Worm (Caenorhabditis elegans) whole organism, dauer: Measurements from ENCODE around the gene set-21.

Source experiments
- unc-62 ChIP-seq: sonication (generic microtip); optimal IDR thresholded peaks from 2 replicates; lab custom pipeline; 2017; ENCODE audit warnings: missing biosample characterization, missing genetic modification reagents, missing genetic modification characterization

The set-21 gene

DNA sequence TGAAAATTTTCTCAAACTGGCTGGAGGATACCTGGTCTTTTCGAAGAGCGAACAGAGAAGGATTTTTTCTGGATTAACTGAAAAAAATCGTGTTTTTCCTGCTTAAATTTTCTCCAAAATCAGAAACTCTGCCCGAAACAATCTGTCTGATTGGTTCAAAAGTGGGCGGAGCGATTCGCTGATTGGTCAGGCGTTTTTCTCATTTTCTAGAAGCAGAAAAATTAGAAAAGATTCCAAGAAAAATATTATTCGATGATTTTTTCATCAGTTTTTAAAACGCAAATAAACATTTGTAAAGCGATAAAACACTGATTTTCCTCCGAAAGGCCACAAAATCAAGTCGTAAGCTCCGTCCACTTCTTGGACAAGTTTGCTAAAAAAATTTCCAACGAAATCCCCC lies 8.2 kb downstream of the set-21 start:
- TF ChIP-seq unc-62 (GFP tag; lab: Kevin White, UChicago) = no peak

DNA sequence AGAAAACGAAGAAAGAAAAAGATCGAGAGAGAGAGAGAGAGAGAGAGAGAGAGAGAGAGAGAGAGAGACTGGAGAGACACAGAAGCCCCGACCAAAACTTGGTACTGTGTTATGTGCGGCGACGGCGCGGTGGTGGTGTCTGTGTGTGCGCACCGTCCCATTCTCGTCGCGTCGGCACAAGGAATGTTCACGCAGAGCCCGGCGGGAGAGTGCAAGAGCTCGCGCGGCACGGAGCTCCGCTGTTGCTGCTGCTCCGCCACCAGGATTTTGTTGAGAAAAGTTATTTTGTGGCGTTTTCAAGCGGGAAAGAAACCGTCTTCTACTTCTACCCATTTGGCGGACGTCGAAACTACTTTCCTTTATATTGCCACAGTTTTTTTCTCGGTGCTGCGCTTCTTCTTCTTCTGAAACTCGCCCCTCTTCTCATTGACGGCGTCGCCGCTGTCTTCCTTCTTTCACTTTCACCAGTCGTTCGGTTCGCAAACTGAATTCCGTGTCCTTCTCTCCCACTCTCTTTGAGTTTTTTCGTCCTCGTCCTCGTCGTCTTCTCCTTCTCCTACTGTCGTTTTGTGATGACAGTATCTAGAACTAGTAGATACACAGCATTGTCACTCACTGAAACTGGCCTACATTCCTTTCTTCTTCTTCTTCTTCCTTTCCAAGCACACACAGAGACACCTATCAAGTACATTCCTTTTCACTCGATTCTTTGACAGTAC lies 8.9 kb downstream of the set-21 start:
- TF ChIP-seq unc-62 (GFP tag; lab: Kevin White, UChicago) = no peak

DNA sequence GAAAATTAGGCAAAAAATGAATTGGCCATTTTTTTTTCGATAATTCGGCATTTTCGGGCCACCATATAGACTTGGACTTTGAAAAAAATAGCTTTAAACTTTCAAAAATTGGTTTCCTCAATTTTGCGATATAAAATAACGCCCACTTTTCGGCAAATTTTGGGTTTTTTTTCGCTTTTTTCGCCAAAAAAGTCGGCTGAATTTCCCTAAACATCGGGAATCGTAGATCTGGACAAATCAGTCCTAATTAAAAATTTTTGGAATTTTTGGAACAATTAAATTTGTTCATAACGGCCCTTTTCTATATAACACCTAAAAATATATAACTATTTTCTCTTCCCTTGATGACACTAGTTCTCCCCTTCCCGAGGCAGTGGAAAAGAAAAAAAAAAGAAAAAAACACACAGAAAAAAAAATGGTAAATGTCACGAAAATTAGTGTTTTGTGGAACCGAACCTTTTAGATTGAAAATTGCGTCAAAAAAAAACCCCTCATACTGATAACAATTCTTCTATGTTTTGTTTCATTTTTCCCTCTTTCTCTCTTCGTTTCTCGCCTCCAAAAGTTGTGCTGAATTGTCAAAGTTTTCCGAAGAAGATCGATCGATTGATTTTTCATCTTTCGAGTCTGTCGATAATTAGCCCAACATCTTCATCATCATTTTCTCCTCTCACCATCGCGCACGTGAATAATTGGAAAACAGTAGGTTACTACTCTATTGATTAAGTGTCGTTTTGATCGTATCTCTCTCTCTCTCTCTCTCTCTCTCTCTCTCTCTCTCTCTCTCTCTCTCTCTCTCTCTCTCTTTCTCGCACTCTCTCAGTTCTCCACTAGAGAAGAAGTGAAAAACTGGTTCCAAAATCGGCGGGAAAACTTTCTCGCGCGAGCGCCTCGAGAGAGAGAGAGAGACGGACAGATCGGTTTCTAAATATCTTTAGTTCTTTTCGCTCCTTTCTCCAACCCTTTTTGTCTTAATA lies 10.0 kb downstream of the set-21 start, which contains the start of gene Y24D9A.6:
Y24D9A.6 (minus strand) TSS at position 51 of the 977 bp plus-strand sequence.
- TF ChIP-seq unc-62 (GFP tag; lab: Kevin White, UChicago) = no peak

DNA sequence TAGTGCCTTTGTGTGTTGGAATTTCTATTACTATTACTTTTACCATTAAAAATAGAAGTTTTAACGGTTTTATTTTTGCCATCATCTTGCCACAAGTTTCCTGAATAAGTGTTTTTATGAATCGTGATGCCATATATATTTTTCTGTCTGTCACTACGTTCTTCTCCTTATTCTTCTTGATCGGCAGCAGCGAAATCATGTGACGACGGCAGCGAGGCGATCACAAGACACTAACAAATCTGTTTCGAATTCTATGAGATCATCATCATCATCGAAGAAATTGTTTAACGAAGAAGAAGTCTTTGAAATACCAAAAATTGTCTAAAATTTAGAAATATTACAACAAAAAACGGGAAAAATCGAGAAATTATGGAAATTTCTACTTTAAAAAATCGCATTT lies 11.8 kb downstream of the set-21 start:
- TF ChIP-seq unc-62 (GFP tag; lab: Kevin White, UChicago) = no peak

DNA sequence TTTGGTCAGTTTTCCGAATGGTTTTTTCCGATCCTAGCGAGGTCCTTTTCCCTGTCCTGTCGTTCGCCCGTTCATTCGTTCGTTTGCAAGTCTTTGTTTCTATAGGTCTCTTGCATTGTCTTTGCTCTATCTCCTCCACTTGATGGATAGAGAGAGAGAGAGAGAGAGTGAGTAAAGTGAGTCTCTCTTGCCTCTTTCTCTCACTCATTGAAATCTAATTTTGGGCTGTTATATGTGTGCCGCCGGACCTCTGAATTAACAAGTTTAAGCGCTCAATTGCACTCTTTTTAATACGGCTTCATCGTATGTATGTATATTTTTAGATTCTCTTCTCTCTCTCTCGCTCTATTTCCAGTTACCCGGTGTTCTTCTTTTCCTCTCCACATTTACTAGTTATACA lies 13.2 kb downstream of the set-21 start:
- no peak for TF ChIP-seq unc-62 (GFP tag; lab: Kevin White, UChicago)

DNA sequence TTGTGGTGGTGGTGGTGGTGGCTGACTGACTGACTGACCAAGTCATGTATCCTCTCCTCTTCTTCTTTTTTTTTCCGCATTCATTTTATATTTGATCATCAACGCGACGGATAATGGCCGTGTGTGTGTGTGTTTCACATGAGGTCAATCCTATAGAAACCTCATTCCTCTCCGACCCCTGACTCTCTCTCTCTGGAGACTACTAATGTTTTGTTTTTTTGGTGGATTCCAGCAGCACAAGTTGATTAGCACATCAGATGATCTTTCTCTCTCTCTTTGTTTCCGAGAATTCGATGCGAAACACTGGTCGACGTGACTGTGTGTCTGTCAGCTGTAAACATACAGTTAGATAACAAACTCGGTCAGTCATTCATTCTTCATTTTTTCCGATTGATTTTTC lies 14.5 kb downstream of the set-21 start, which contains the start of gene Y24D9A.7:
Y24D9A.7 (minus strand) TSS at position 46 of the 400 bp plus-strand sequence.
- TF ChIP-seq unc-62 (GFP tag; lab: Kevin White, UChicago) = no peak

DNA sequence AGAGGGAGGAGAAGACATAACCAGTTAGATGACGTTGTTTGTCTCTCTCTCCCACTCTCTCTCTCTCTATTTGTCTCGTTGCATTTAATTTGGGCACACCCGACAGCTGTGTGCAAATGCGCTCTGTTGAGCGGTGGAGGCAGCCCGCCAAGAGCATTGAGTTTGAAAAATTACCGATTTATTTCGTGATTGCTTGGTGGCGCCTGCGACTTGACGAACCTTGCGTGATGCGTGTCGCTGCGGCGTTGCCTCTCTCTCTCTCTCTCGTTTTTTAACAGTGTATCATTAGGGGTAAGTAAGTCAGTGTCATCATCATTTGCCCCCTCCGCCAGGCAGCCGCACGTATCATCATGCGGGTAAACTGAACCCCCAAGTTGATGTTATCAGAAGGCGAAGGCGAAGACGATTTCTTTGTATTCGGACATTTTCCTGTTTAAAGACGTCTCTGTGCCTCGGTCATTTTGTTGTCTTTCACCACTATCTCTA lies 15.5 kb downstream of the set-21 start:
- no peak for TF ChIP-seq unc-62 (GFP tag; lab: Kevin White, UChicago)

DNA sequence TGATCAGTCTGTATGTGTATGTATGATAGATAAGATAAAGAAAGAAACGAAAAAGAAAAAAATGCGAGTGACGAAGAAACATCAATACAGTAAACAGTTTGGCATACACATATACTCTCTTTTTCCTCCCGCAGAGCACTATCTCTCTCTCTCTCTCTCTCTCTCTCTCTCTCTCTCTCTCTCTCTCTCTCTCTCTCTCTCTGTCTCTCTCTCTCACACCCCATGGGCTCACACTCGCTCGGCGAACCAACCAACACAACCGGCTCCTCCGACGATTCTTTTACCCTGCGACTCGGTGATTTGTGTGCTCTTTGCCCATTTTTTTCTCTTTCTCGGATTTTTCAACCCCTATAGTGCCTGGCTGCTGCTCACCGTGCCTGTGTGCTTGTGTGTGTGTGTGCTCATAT lies 16.4 kb downstream of the set-21 start:
- TF ChIP-seq unc-62 (GFP tag; lab: Kevin White, UChicago) = no peak

DNA sequence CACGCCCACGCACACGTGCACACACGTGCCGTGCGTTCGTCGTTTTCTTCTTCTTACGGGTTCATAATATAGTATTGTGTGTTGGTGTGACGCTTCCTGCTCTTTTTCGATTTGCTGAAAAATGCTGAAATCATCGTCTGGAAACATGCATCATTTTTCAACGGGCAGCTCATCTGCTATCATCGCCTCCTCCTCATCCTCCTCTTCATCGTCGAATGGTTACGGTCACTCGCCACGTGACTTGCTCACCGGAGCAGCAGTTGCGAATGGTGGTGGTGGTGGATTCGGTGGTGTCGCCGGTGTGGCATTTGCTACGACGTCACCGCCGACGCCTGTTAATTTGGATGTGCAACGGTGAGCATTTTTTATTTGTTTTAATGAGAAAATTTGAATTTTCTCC lies 18.1 kb downstream of the set-21 start:
- TF ChIP-seq unc-62 (GFP tag; lab: Kevin White, UChicago) = no peak

DNA sequence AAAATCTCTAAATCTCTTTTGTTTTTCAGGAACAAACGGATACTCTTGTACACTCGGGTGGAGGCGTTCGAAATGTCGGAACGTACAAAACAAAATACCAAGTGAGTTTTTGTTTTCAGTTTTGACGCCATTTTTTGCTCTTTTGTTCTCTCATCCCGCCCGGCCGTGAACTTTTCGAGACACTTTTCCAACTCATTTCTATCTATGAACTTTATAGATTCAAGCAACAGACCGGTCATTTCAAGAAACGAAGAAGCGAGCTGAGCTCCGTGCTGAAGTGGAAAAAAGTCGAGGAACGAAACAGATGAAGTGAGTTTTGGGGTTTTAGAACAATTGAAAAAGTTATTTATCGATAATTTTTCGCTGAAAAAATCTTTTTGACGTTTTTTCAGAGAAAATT lies 19.9 kb downstream of the set-21 start:
- TF ChIP-seq unc-62 (GFP tag; lab: Kevin White, UChicago) = no peak

DNA sequence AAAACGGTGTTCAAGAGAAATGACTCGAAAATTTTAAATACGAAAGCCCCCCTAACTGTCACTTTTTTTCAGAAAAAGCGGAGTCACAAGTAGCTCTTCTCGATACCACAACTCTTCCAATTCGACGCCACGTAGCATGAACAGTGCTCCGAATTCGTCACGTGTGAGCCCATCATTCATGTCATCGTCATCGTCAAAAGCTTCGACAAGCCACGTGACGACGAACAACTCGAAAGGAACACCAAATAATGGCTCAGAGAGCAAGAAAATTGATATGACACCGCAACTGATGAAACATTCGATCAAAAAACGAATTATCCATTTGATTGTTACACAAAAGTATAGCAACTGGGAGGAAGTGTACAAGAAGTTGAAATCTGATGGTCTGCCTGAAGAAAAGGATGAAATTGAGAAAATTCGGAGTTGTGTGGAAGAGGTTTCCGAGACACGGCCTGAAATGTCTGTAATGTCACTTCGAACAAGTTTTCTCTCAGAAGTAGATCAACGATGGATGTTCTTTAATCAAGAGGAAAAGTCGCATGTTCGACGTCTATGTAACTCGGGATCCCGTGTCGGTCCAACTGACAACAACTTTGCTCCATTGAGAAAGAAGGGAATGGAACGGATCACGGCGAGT lies 20.8 kb downstream of the set-21 start:
- TF ChIP-seq unc-62 (GFP tag; lab: Kevin White, UChicago) = no peak

DNA sequence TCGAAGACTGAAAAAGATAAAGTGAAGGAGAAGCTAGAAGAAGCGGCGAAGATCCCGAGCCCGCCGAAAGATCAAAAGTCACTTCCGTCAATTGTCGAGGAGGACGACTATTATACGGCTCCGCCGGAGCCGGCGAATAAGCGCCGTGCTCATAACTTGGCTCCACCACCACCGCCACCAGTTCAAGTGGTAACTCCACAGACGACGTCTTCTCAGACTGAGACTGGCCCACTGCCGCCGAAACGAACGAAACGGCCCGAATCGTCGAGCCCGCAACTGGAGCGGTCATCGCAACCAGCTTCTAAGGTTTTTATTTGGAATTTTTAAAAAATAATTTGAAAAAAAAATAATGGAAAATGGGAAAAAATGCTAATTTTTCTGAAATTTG lies 21.3 kb downstream of the set-21 start:
- TF ChIP-seq unc-62 (GFP tag; lab: Kevin White, UChicago) = no peak

DNA sequence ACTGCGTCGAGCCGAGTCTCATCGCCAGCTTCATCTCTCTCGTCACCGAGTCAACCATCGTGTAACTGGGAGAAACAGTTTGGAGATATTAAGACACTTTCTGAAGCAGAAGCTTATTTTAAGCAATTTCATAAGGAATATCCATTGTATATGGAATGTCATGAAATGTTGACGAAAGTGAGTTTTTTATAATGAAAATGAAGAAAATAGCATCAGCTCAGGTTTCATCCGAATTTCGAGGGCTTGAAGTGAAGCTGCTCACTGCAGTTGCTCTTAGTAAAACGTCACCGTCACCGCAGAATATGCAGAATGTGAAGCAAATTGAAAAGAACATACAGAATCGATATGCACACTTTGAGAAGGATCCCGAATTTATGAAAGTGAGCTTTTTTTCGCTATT lies 22.5 kb downstream of the set-21 start:
- no peak for TF ChIP-seq unc-62 (GFP tag; lab: Kevin White, UChicago)

DNA sequence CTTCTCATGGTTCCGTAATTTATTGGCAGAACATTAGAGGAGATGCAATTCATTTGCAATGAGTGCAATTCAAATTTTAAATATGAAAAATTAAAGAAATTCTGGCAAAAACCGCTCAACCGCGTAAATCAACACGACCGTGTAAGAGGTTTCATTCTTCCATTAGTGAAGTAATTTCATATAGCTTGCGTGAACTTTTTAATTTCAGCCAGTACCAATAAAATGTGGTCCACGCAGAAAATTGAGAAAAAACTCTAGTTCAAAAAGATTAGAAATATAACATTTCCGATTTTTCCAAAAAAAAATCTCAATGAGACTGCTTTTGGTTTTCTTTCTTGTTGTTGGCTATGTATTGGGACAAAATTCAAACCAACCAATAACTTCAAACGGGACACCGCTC lies 31.4 kb downstream of the set-21 start, which contains the start of gene clec-175:
clec-175 (plus strand) TSS at position 301 of the 400 bp plus-strand sequence.
- no peak for TF ChIP-seq unc-62 (GFP tag; lab: Kevin White, UChicago)

DNA sequence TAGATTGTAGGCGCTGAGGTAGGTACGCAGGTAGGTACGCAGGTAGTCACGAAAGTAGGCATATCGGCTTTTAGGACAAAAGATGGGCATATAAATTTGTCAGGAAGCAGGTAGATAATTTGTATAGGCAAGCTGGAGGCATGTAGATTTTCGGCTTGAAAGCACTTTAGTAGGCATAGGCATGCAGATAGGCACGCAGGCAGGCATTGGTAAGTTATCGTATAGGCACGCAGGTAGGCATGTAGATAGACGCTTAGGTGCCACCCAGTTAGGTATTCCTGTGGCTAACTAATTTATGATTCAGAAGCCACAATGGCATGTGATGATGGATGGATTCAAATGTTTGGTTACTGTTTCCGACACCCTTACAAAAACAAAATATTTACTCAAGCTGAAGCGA lies 32.4 kb downstream of the set-21 start:
- no peak for TF ChIP-seq unc-62 (GFP tag; lab: Kevin White, UChicago)

DNA sequence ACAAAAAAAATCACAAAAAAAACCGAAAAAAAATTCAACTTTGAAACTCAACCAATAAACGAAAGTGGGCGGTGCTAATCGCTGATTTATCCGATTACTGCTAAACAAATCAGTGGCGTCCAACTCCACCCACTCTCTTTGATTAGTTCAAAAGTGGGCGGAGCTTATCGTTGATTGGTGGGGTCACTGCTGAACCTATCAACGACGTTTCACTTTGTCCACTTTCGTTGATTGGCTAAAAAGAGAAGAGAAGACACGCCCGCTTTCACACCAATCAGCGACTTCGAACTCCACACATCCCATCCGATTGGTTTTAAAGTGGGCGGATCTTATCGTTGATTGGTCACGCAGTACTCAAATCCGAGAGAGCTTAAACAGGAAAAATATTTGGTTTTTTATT lies 33.2 kb downstream of the set-21 start:
- TF ChIP-seq unc-62 (GFP tag; lab: Kevin White, UChicago) = no peak
